Worm (Caenorhabditis elegans) whole organism, L2 larva: ENCODE data around the gene fbxa-179.

Experiments used
- aly-2 ChIP-seq: fragments of 150-350 bp; optimal IDR thresholded peaks from 2 replicates; lab custom pipeline; 2014; ENCODE audit warnings: missing biosample characterization, missing genetic modification characterization
- ama-1 ChIP-seq: fragments of 150-350 bp; optimal IDR thresholded peaks from 2 replicates; lab custom pipeline; 2018; ENCODE audit warnings: inconsistent platforms
- egl-27 ChIP-seq: sonication (generic microtip); optimal IDR thresholded peaks from 3 replicates; lab custom pipeline; 2017; ENCODE audit warnings: missing biosample characterization, missing genetic modification reagents, missing genetic modification characterization
- fos-1 ChIP-seq: fragments of 150-350 bp; optimal IDR thresholded peaks from 2 replicates; lab custom pipeline; 2014; ENCODE audit warnings: missing biosample characterization, missing genetic modification characterization
- nhr-11 ChIP-seq: fragments of 150-350 bp; optimal IDR thresholded peaks from 2 replicates; lab custom pipeline; 2014; ENCODE audit warnings: missing biosample characterization, missing genetic modification characterization
- nhr-77 ChIP-seq: fragments of 150-350 bp; optimal IDR thresholded peaks from 2 replicates; lab custom pipeline; 2014; ENCODE audit warnings: missing biosample characterization, missing genetic modification characterization
- peb-1 ChIP-seq: fragments of 150-350 bp; optimal IDR thresholded peaks from 2 replicates; lab custom pipeline; 2014; ENCODE audit warnings: missing biosample characterization, missing genetic modification characterization
- snpc-4 ChIP-seq: fragments of 150-350 bp; optimal IDR thresholded peaks from 2 replicates; lab custom pipeline; 2014; ENCODE audit warnings: missing biosample characterization, missing genetic modification characterization
- unc-39 ChIP-seq: fragments of 150-350 bp; optimal IDR thresholded peaks from 2 replicates; lab custom pipeline; 2014; ENCODE audit warnings: missing biosample characterization, missing genetic modification characterization
- unc-62 ChIP-seq: fragments of 150-350 bp; optimal IDR thresholded peaks from 2 replicates; lab custom pipeline; 2014; ENCODE audit warnings: missing biosample characterization, missing genetic modification reagents, missing genetic modification characterization
- zag-1 ChIP-seq: fragments of 150-350 bp; optimal IDR thresholded peaks from 2 replicates; lab custom pipeline; 2014; ENCODE audit warnings: missing biosample characterization, missing genetic modification characterization
- ztf-11 ChIP-seq: sonication (generic microtip); optimal IDR thresholded peaks from 2 replicates; lab custom pipeline; 2017; ENCODE audit warnings: missing biosample characterization, missing genetic modification characterization

DNA sequence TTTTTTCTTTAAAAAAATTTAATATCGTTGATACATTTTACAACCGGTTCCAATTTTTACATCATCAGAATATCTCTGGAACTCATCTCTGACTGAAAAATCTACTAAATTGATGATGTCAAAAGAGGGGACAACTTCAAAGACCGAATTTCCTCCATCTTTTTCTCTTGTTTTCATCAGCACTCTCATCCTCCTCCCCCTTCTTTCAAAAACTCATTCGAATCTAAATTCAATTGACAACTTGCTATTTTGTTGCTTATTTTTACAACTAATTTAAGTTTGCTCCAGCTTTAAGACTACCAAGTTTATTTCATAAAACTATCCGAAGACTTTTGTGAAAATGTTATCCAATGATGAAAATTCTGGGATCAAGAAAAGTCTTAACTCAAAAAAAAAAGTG lies 13.6 kb downstream of the fbxa-179 start:
- no peak for TF ChIP-seq fos-1 (tag; lab: Kevin White, UChicago)
- TF ChIP-seq aly-2 (tag; lab: Kevin White, UChicago) = no peak
- TF ChIP-seq nhr-11 (tag; lab: Kevin White, UChicago) = no peak
- no peak for TF ChIP-seq unc-62
- TF ChIP-seq unc-39 (tag; lab: Kevin White, UChicago) = no peak
- TF ChIP-seq ztf-11 (tag; lab: Kevin White, UChicago) = no peak
- no peak for TF ChIP-seq peb-1 (tag; lab: Kevin White, UChicago)
- no peak for TF ChIP-seq snpc-4 (tag; lab: Kevin White, UChicago)
- no peak for TF ChIP-seq nhr-77 (tag; lab: Kevin White, UChicago)
- TF ChIP-seq zag-1 (tag; lab: Kevin White, UChicago) = no peak
- no peak for TF ChIP-seq ama-1 (lab: Kevin White, UChicago)
- TF ChIP-seq egl-27 (tag; lab: Kevin White, UChicago) = no peak
